Fruit fly (Drosophila melanogaster): ENCODE measurements around the gene CG9550.

dm6 chr2L:6503724-6504037, 6.8 kb downstream of the CG9550 start:
- TF ChIP-seq Sp1 (GFP tag; optimal IDR thresholded peaks at IDR 0.05) (no peak), Dif (GFP tag; optimal IDR thresholded peaks at IDR 0.05; ENCODE audit: partially characterized antibody) (no peak), usp (GFP tag; optimal IDR thresholded peaks at IDR 0.05) (no peak), Rel (GFP tag; optimal IDR thresholded peaks at IDR 0.05) (no peak), Rel (tag; optimal IDR thresholded peaks at IDR 0.05) (no peak), lola (GFP tag; optimal IDR thresholded peaks at IDR 0.05) (no peak), woc (GFP tag; optimal IDR thresholded peaks at IDR 0.05) (no peak), Vsx2 (GFP tag; optimal IDR thresholded peaks at IDR 0.05; ENCODE audit: partially characterized antibody) (no peak), pan (optimal IDR thresholded peaks at IDR 0.05) (no peak), Jra (GFP tag; optimal IDR thresholded peaks at IDR 0.05) (no peak)
